Fruit fly (Drosophila melanogaster) whole organism, wandering third instar larva: Measurements from ENCODE around the gene CG31178.

Experiments used
- Abd-B ChIP-seq: fragments of >200 bp; optimal IDR thresholded peaks from 2 replicates; lab custom pipeline; 2017; ENCODE audit warnings: missing biosample characterization, missing genetic modification characterization
- Mio ChIP-seq: sonication (Bioruptor generic); optimal IDR thresholded peaks from 2 replicates; lab custom pipeline; 2016; ENCODE audit warnings: missing biosample characterization, missing genetic modification characterization
- OdsH ChIP-seq: fragments of 200-800 bp; sonication (Bioruptor generic); optimal IDR thresholded peaks from 2 replicates; lab custom pipeline; 2016; ENCODE audit warnings: missing biosample characterization, mild to moderate bottlenecking, missing genetic modification characterization
- Sp1 ChIP-seq: fragments of 200-800 bp; sonication (Bioruptor generic); optimal IDR thresholded peaks from 3 replicates; lab custom pipeline; 2019; ENCODE audit warnings: missing biosample characterization, mild to moderate bottlenecking, missing genetic modification characterization, moderate library complexity
- dl ChIP-seq, 2 experiments: fragments of 175-275, 200-275 bp in 1 of 2; fragments of 200-275 bp in 1 of 2; sonication (Bioruptor generic); optimal IDR thresholded peaks; lab custom pipeline; 2018; ENCODE audit warnings: mild to moderate bottlenecking in 2 of 2, missing biosample characterization in 2 of 2, missing genetic modification characterization in 2 of 2, moderate library complexity in 2 of 2; ENCODE audit not compliant: partially characterized antibody in 2 of 2, insufficient read depth in 1 of 2
- psq ChIP-seq: fragments of 200-800 bp; sonication (Bioruptor generic); optimal IDR thresholded peaks from 3 replicates; lab custom pipeline; 2017; ENCODE audit warnings: missing biosample characterization, mild to moderate bottlenecking, missing genetic modification characterization, moderate library complexity
- tai ChIP-seq: sonication (Bioruptor generic); optimal IDR thresholded peaks from 2 replicates; lab custom pipeline; 2016; ENCODE audit warnings: missing biosample characterization, missing genetic modification characterization
- usp ChIP-seq: fragments of >200 bp; optimal IDR thresholded peaks from 2 replicates; lab custom pipeline; 2017; ENCODE audit warnings: missing biosample characterization, missing genetic modification characterization

DNA sequence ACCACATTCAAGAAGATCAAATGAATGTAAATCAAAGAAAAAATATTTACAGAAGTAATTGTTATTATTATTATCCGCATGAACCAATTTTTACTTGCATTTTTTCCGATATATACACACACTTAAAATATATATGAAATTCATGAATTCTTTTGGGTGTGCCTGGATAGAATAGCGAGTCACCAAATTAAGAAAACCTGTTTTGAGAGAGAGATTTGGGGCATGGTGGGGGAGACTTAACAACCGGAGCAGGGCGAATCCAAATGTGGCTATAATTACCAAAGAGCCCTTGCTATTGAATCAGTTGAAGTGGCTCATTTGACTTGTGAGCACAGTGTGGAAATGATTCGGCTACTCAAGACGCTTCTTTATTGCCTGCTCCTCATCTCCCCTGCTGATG, 39.9 kb downstream of the CG31178 start, which contains the start of gene Qsox2:
- TF ChIP-seq dl (GFP tag; optimal IDR thresholded peaks at IDR 0.05; lab: Kevin White, UChicago; ENCODE audit: insufficient read depth in 1 of 2, partially characterized antibody in 2 of 2) (no peak), Abd-B (GFP tag; lab: Kevin White, UChicago) (no peak), usp (GFP tag; lab: Kevin White, UChicago) (no peak), Mio (GFP tag; lab: Kevin White, UChicago) (no peak), Sp1 (no peak), OdsH (no peak), psq (no peak), tai (no peak)
